Fruit fly (Drosophila melanogaster) whole organism, embryonic: Measurements from ENCODE around the gene CG1575.

ENCODE experiments used
- Awh ChIP-seq: fragments of 200-800 bp; sonication (Bioruptor generic); IDR thresholded peaks from 2 replicates; pipeline ENCODE4, ENCODE4 v1.3.6; 2022; ENCODE audit warnings: missing biosample characterization, missing genetic modification characterization
- BtbVII ChIP-seq: fragments of 200-800 bp; sonication (Bioruptor generic); optimal IDR thresholded peaks from 3 replicates; lab custom pipeline; 2017; ENCODE audit warnings: missing biosample characterization, mild to moderate bottlenecking, missing genetic modification characterization
- Bteb2 ChIP-seq: fragments of 200-800 bp; sonication (Bioruptor generic); optimal IDR thresholded peaks from 2 replicates; lab custom pipeline; 2016; ENCODE audit warnings: missing biosample characterization, missing genetic modification characterization
- CG10431 ChIP-seq: fragments of 200-800 bp; sonication (Bioruptor generic); optimal IDR thresholded peaks from 3 replicates; lab custom pipeline; 2018; ENCODE audit warnings: missing biosample characterization, mild to moderate bottlenecking, missing genetic modification characterization
- CG11398 ChIP-seq: fragments of 200-800 bp; sonication (Bioruptor generic); optimal IDR thresholded peaks from 2 replicates; lab custom pipeline; 2016; ENCODE audit warnings: missing biosample characterization, missing genetic modification characterization
- CG11560 ChIP-seq: fragments of 200-800 bp; sonication (Bioruptor generic); IDR thresholded peaks from 3 replicates; pipeline ENCODE4 v1.3.6; 2022; ENCODE audit warnings: missing biosample characterization, missing genetic modification characterization
- CG12155 ChIP-seq: fragments of 200-800 bp; sonication (Bioruptor generic); optimal IDR thresholded peaks from 3 replicates; lab custom pipeline; 2016; ENCODE audit warnings: missing biosample characterization, missing genetic modification characterization
- CG12942 ChIP-seq: fragments of 200-800 bp; sonication (Bioruptor generic); optimal IDR thresholded peaks from 3 replicates; lab custom pipeline; 2016; ENCODE audit warnings: missing biosample characterization, missing genetic modification characterization
- CG14050 ChIP-seq: fragments of 200-800 bp; sonication (Bioruptor generic); IDR thresholded peaks from 3 replicates; pipeline ENCODE4 v1.3.6; 2022; ENCODE audit warnings: missing biosample characterization, missing genetic modification characterization
- CG14441 ChIP-seq: fragments of 200-800 bp; sonication (Bioruptor generic); IDR thresholded peaks from 2 replicates; pipeline ENCODE4 v1.3.6; 2022; ENCODE audit warnings: missing biosample characterization, missing genetic modification characterization
- CG17361 ChIP-seq: fragments of 200-800 bp; sonication (Bioruptor generic); IDR thresholded peaks from 3 replicates; pipeline ENCODE4 v1.3.6; 2022; ENCODE audit warnings: missing biosample characterization, missing genetic modification characterization
- CG17829 ChIP-seq: fragments of 200-800 bp; optimal IDR thresholded peaks from 2 replicates; lab custom pipeline; 2019; ENCODE audit warnings: missing biosample characterization, mild to moderate bottlenecking, missing genetic modification characterization, moderate library complexity
- CG18764 ChIP-seq: fragments of 200-800 bp; sonication (Bioruptor generic); optimal IDR thresholded peaks from 3 replicates; lab custom pipeline; 2016; ENCODE audit warnings: missing biosample characterization, missing genetic modification characterization
- CG3995 ChIP-seq: fragments of 200-800 bp; sonication (Bioruptor generic); optimal IDR thresholded peaks from 3 replicates; lab custom pipeline; 2016; ENCODE audit warnings: missing biosample characterization, missing genetic modification characterization
- CG42726 ChIP-seq: fragments of 200-800 bp; sonication (Bioruptor generic); IDR thresholded peaks from 2 replicates; pipeline ENCODE4 v1.3.6; 2022; ENCODE audit warnings: missing biosample characterization, missing genetic modification characterization; ENCODE audit not compliant: partially characterized antibody
- CG4617 ChIP-seq: fragments of 200-800 bp; sonication (Bioruptor generic); optimal IDR thresholded peaks from 3 replicates; lab custom pipeline; 2016; ENCODE audit warnings: missing biosample characterization, missing genetic modification characterization, borderline replicate concordance
- CG6175 ChIP-seq: fragments of 200-800 bp; sonication (Bioruptor generic); IDR thresholded peaks from 3 replicates; pipeline ENCODE4 v1.3.6; 2022; ENCODE audit warnings: missing biosample characterization, missing genetic modification characterization
- CG6689 ChIP-seq: fragments of 200-800 bp; sonication (Bioruptor generic); IDR thresholded peaks from 2 replicates; pipeline ENCODE4 v1.3.6; 2022; ENCODE audit warnings: missing biosample characterization, missing genetic modification characterization
- CG6765 ChIP-seq: fragments of 200-800 bp; sonication (Bioruptor generic); optimal IDR thresholded peaks from 3 replicates; lab custom pipeline; 2017; ENCODE audit warnings: missing biosample characterization, mild to moderate bottlenecking, missing genetic modification characterization
- CG8290 ChIP-seq, 3 experiments: fragments of 200-800 bp; sonication (Bioruptor generic); optimal IDR thresholded peaks; 2 replicates each; lab custom pipeline; 2016 to 2019; ENCODE audit warnings: missing biosample characterization in 3 of 3, missing genetic modification characterization in 3 of 3, mild to moderate bottlenecking in 2 of 3, moderate library complexity in 1 of 3
- CG8478 ChIP-seq: fragments of >200 bp; optimal IDR thresholded peaks from 2 replicates; lab custom pipeline; 2018
- CG8944 ChIP-seq: fragments of 200-800 bp; sonication (Bioruptor generic); optimal IDR thresholded peaks from 3 replicates; lab custom pipeline; 2016; ENCODE audit warnings: missing biosample characterization, missing genetic modification characterization
- CG9215 ChIP-seq: fragments of 200-800 bp; sonication (Bioruptor generic); IDR thresholded peaks from 2 replicates; pipeline ENCODE4 v1.3.6; 2022; ENCODE audit warnings: missing biosample characterization, missing genetic modification characterization
- CHES-1-like ChIP-seq: fragments of 200-800 bp; sonication (Bioruptor generic); optimal IDR thresholded peaks from 2 replicates; lab custom pipeline; 2016; ENCODE audit warnings: missing biosample characterization, missing genetic modification characterization
- CTCF ChIP-seq: fragments of 200-800 bp; sonication (Bioruptor generic); optimal IDR thresholded peaks from 2 replicates; lab custom pipeline; 2017; ENCODE audit warnings: missing biosample characterization, mild to moderate bottlenecking, missing genetic modification characterization, moderate library complexity
- Chrac-16 ChIP-seq: fragments of 200-800 bp; sonication (Bioruptor generic); optimal IDR thresholded peaks from 3 replicates; lab custom pipeline; 2016; ENCODE audit warnings: missing biosample characterization, missing genetic modification characterization
- Dref ChIP-seq: fragments of 200-800 bp; sonication (Bioruptor generic); IDR thresholded peaks from 2 replicates; pipeline ENCODE4 v1.3.6; 2022; ENCODE audit warnings: missing biosample characterization, missing genetic modification characterization
- HLH54F ChIP-seq: fragments of 200-800 bp; sonication (Bioruptor generic); optimal IDR thresholded peaks from 3 replicates; lab custom pipeline; 2016; ENCODE audit warnings: missing biosample characterization, missing genetic modification characterization
- Hey ChIP-seq: fragments of 200-800 bp; sonication (Bioruptor generic); optimal IDR thresholded peaks from 3 replicates; lab custom pipeline; 2018; ENCODE audit warnings: missing biosample characterization, mild to moderate bottlenecking, missing genetic modification characterization
- Lpt ChIP-seq: fragments of >200 bp; optimal IDR thresholded peaks from 2 replicates; lab custom pipeline; 2018; ENCODE audit warnings: missing biosample characterization, missing genetic modification characterization
- Nf-YA ChIP-seq: fragments of 200-800 bp; sonication (Bioruptor generic); IDR thresholded peaks from 2 replicates; pipeline ENCODE4 v1.3.6; 2022; ENCODE audit warnings: missing biosample characterization, missing genetic modification characterization
- NfI ChIP-seq: fragments of 200-800 bp; sonication (Bioruptor generic); optimal IDR thresholded peaks from 3 replicates; lab custom pipeline; 2018; ENCODE audit warnings: missing biosample characterization, mild to moderate bottlenecking, missing genetic modification characterization, moderate library complexity
- Sry-β ChIP-seq: fragments of 200-800 bp; sonication (Bioruptor generic); optimal IDR thresholded peaks from 2 replicates; lab custom pipeline; 2018; ENCODE audit warnings: missing biosample characterization, mild to moderate bottlenecking, missing genetic modification characterization, moderate library complexity
- abd-A ChIP-seq: fragments of 200-800 bp; sonication (Bioruptor generic); optimal IDR thresholded peaks from 3 replicates; lab custom pipeline; 2019; ENCODE audit warnings: missing biosample characterization, mild to moderate bottlenecking, missing genetic modification characterization, moderate library complexity
- ash1 ChIP-seq: fragments of 200-800 bp; sonication (Bioruptor generic); optimal IDR thresholded peaks from 2 replicates; lab custom pipeline; 2018; ENCODE audit warnings: missing biosample characterization, mild to moderate bottlenecking, missing genetic modification characterization
- cwo ChIP-seq: fragments of 200-800 bp; sonication (Bioruptor generic); optimal IDR thresholded peaks from 3 replicates; lab custom pipeline; 2017; ENCODE audit warnings: missing biosample characterization, missing genetic modification characterization, mild to moderate bottlenecking, moderate library complexity, missing genetic modification reagents
- disco-r ChIP-seq: fragments of 200-800 bp; sonication (Bioruptor generic); optimal IDR thresholded peaks from 2 replicates; lab custom pipeline; 2016; ENCODE audit warnings: missing biosample characterization, missing genetic modification characterization
- fd3F ChIP-seq: fragments of 200-800 bp; sonication (Bioruptor generic); optimal IDR thresholded peaks from 2 replicates; lab custom pipeline; 2018; ENCODE audit warnings: missing biosample characterization, mild to moderate bottlenecking, missing genetic modification characterization, moderate library complexity
- fu2 ChIP-seq: fragments of 200-800 bp; sonication (Bioruptor generic); optimal IDR thresholded peaks from 2 replicates; lab custom pipeline; 2016; ENCODE audit warnings: missing biosample characterization, missing genetic modification characterization
- gce ChIP-seq: fragments of 200-800 bp; sonication (Bioruptor generic); IDR thresholded peaks from 3 replicates; pipeline ENCODE4 v1.3.6; 2022; ENCODE audit warnings: missing biosample characterization, missing genetic modification characterization
- ham ChIP-seq: fragments of 200-800 bp; sonication (Bioruptor generic); IDR thresholded peaks from 2 replicates; pipeline ENCODE4 v1.3.6; 2022; ENCODE audit warnings: missing biosample characterization, missing genetic modification characterization
- kah ChIP-seq: fragments of 200-800 bp; sonication (Bioruptor generic); optimal IDR thresholded peaks from 2 replicates; lab custom pipeline; 2018; ENCODE audit warnings: missing biosample characterization, mild to moderate bottlenecking, missing genetic modification characterization
- odd ChIP-seq: fragments of 200-800 bp; sonication (Bioruptor generic); optimal IDR thresholded peaks from 2 replicates; lab custom pipeline; 2017; ENCODE audit warnings: missing biosample characterization, mild to moderate bottlenecking, missing genetic modification characterization
- peb ChIP-seq: fragments of 200-800 bp; sonication (Bioruptor generic); IDR thresholded peaks from 2 replicates; pipeline ENCODE4 v1.3.6; 2022; ENCODE audit warnings: missing biosample characterization, missing genetic modification characterization
- rib ChIP-seq: fragments of 200-800 bp; sonication (Bioruptor generic); IDR thresholded peaks from 2 replicates; pipeline ENCODE4 v1.3.6; 2022; ENCODE audit warnings: missing biosample characterization, missing genetic modification characterization
- schlank ChIP-seq: fragments of 200-800 bp; sonication (Bioruptor generic); optimal IDR thresholded peaks from 2 replicates; lab custom pipeline; 2018; ENCODE audit warnings: missing biosample characterization, mild to moderate bottlenecking, missing genetic modification characterization
- sna ChIP-seq: fragments of 200-800 bp; sonication (Bioruptor generic); IDR thresholded peaks from 2 replicates; pipeline ENCODE4 v1.3.6; 2022; ENCODE audit warnings: missing biosample characterization, missing genetic modification characterization; ENCODE audit not compliant: partially characterized antibody
- toy ChIP-seq: fragments of 200-800 bp; sonication (Bioruptor generic); IDR thresholded peaks from 2 replicates; pipeline ENCODE4 v1.3.6; 2022; ENCODE audit warnings: missing biosample characterization, missing genetic modification characterization
- yki ChIP-seq: fragments of >200 bp; optimal IDR thresholded peaks from 3 replicates; lab custom pipeline; 2018
- zen ChIP-seq: fragments of 200-800 bp; sonication (Bioruptor generic); optimal IDR thresholded peaks from 3 replicates; lab custom pipeline; 2018; ENCODE audit warnings: missing biosample characterization, mild to moderate bottlenecking, missing genetic modification characterization, moderate library complexity

The CG1575 gene

dm6 chrX:8113386-8114279 lies 3.2 kb upstream of the CG1575 start (continued):
- TF ChIP-seq peb (GFP tag; lab: Robert Waterston, UW) (no peak), Sry-β (no peak), yki (lab: Kevin White, UChicago) (no peak), fu2 (GFP tag; lab: Kevin White, UChicago) (peak; percentile 36), Chrac-16 (peak; percentile 23), rib (0 out of 2 replicates have a peak, but pooled peaks have one; percentile 52), CG12942 (GFP tag; lab: Kevin White, UChicago) (peak; percentile 19), disco-r (peak; percentile 4), CG11398 (GFP tag; lab: Kevin White, UChicago) (no peak), sna (GFP tag; lab: Robert Waterston, UW) (no peak), gce (GFP tag; lab: Robert Waterston, UW) (no peak), Lpt (no peak), CTCF (GFP tag; lab: Kevin White, UChicago) (no peak), CG14050 (peak; percentile 40; the same call in 1 of the 3 replicates), CG6689 (0 out of 2 replicates have a peak, but pooled peaks have one; percentile 18), CG14441 (peak; percentile 75), fd3F (peak; percentile 54), CHES-1-like (GFP tag; lab: Kevin White, UChicago) (peak; percentile 70), CG8944 (GFP tag; lab: Kevin White, UChicago) (peak; percentile 36), CG18764 (no peak), CG9215 (GFP tag; lab: Robert Waterston, UW) (peak; percentile 47; the same call in 1 of the 2 replicates), ash1 (GFP tag; lab: Kevin White, UChicago) (no peak), CG17829 (tag; lab: Kevin White, UChicago) (peak; percentile 29), Bteb2 (GFP tag; lab: Kevin White, UChicago) (peak; percentile 49), abd-A (no peak), Hey (tag; lab: Kevin White, UChicago) (no peak), toy (GFP tag; lab: Robert Waterston, UW) (peak; percentile 45; the same call in 1 of the 2 replicates), schlank (tag; lab: Kevin White, UChicago) (peak; percentile 89), CG6175 (peak; percentile 46; the same call in 1 of the 3 replicates), CG17361 (GFP tag; lab: Robert Waterston, UW) (0 out of 3 replicates have a peak, but pooled peaks have one; percentile 16), Awh (GFP tag; lab: Robert Waterston, UW) (no peak), Nf-YA (GFP tag; lab: Robert Waterston, UW) (no peak), odd (GFP tag; lab: Kevin White, UChicago) (no peak), CG4617 (GFP tag; lab: Kevin White, UChicago) (no peak), HLH54F (GFP tag; lab: Kevin White, UChicago) (peak; percentile 63), kah (GFP tag; lab: Kevin White, UChicago) (no peak), CG8478 (lab: Kevin White, UChicago) (no peak), BtbVII (GFP tag; lab: Kevin White, UChicago) (peak; percentile 3), CG11560 (0 out of 3 replicates have a peak, but pooled peaks have one; percentile 40), Dref (GFP tag; lab: Robert Waterston, UW) (no peak), CG10431 (GFP tag; lab: Kevin White, UChicago) (no peak), CG42726 (GFP tag; lab: Robert Waterston, UW) (no peak), NfI (GFP tag; lab: Kevin White, UChicago) (peak; percentile 77), cwo (GFP tag; lab: Kevin White, UChicago) (peak; percentile 73), CG6765 (GFP tag; lab: Kevin White, UChicago) (no peak), CG3995 (GFP tag; lab: Kevin White, UChicago) (peak; percentile 7), CG8290 (GFP tag; optimal IDR thresholded peaks at IDR 0.05; lab: Kevin White, UChicago) (no peak), CG8290 (tag; optimal IDR thresholded peaks at IDR 0.05; lab: Kevin White, UChicago) (peak in 1 of 2 experiments; percentile 94), CG12155 (GFP tag; lab: Kevin White, UChicago) (peak; percentile 63), ham (GFP tag; lab: Robert Waterston, UW) (no peak), zen (tag; lab: Kevin White, UChicago) (no peak)
